Worm (Caenorhabditis elegans): Measurements from ENCODE around the gene fos-1.

ce11 chrV:5975724-5976123 is 27.7 kb upstream of the fos-1 start, which contains the start of gene acy-2:
- TF ChIP-seq ets-7 (tag; optimal IDR thresholded peaks at IDR 0.05) (no peak), ama-1 (optimal IDR thresholded peaks at IDR 0.05) (no peak), flt-1 (GFP tag; IDR thresholded peaks at IDR 0.05) (no peak), hnd-1 (tag; optimal IDR thresholded peaks at IDR 0.05) (no peak), tra-4 (tag; optimal IDR thresholded peaks at IDR 0.05) (no peak), tbx-11 (GFP tag; IDR thresholded peaks at IDR 0.05) (no peak), sea-1 (GFP tag; conservative IDR thresholded peaks at IDR 0.05) (no peak), ceh-13 (GFP tag; optimal IDR thresholded peaks at IDR 0.05) (no peak), F13C5.2 (tag; optimal IDR thresholded peaks at IDR 0.05) (no peak), tbx-37 (GFP tag; conservative IDR thresholded peaks at IDR 0.05) (no peak), pes-1 (GFP tag; IDR thresholded peaks at IDR 0.05) (no peak)
